Fruit fly (Drosophila melanogaster): ENCODE measurements around the gene t.

t gene

DNA sequence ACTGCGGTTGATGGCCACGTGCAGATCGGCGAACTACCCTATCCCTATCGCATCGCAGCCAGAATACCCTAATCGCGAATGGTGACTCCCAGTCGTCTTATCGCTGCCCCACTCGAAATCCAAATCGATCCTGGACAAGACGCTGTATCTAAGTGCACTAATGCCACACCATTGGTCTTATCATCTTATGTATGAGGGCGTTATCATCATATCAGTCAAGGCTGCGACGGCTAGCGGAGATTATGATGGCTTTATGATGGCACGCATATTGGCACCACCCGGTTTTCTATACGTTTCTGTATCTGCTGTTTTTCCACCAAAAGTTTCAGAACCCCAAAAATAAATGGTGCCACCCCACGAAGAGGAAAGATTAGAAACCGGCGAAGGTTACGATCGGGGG lies 22.8 kb downstream of the t start (continued):
- TF ChIP-seq CG14014 (GFP tag; IDR thresholded peaks at IDR 0.05) (no peak), Ptx1 (GFP tag; IDR thresholded peaks at IDR 0.05) (no peak), CG6689 (GFP tag; IDR thresholded peaks at IDR 0.05) (no peak), Myb (GFP tag; optimal IDR thresholded peaks at IDR 0.05) (no peak), gem (tag; optimal IDR thresholded peaks at IDR 0.05) (no peak), dan (GFP tag; IDR thresholded peaks at IDR 0.05) (no peak), mirr (GFP tag; optimal IDR thresholded peaks at IDR 0.05) (peak; percentile 67), CG17328 (GFP tag; IDR thresholded peaks at IDR 0.05) (no peak), sima (GFP tag; optimal IDR thresholded peaks at IDR 0.05) (no peak), slbo (GFP tag; IDR thresholded peaks at IDR 0.05) (no peak), CG17802 (tag; optimal IDR thresholded peaks at IDR 0.05) (no peak), lola (GFP tag; optimal IDR thresholded peaks at IDR 0.05) (no peak), sqz (GFP tag; optimal IDR thresholded peaks at IDR 0.05) (no peak), bab2 (GFP tag; optimal IDR thresholded peaks at IDR 0.05) (no peak), CG18476 (GFP tag; optimal IDR thresholded peaks at IDR 0.05) (no peak), zf30C (GFP tag; optimal IDR thresholded peaks at IDR 0.05) (no peak), sug (tag; optimal IDR thresholded peaks at IDR 0.05) (peak; percentile 99), Hmr (GFP tag; optimal IDR thresholded peaks at IDR 0.05) (no peak), Rfx (GFP tag; IDR thresholded peaks at IDR 0.05) (no peak), CG2712 (tag; optimal IDR thresholded peaks at IDR 0.05) (no peak), CG11696 (GFP tag; IDR thresholded peaks at IDR 0.05) (no peak), Lhr (GFP tag; optimal IDR thresholded peaks at IDR 0.05) (no peak), ftz-f1 (GFP tag; optimal IDR thresholded peaks at IDR 0.05) (peak; percentile 74), CG10147 (GFP tag; optimal IDR thresholded peaks at IDR 0.05) (no peak), exex (tag; optimal IDR thresholded peaks at IDR 0.05) (peak; percentile 72), Hey (tag; optimal IDR thresholded peaks at IDR 0.05) (peak; percentile 0)

DNA sequence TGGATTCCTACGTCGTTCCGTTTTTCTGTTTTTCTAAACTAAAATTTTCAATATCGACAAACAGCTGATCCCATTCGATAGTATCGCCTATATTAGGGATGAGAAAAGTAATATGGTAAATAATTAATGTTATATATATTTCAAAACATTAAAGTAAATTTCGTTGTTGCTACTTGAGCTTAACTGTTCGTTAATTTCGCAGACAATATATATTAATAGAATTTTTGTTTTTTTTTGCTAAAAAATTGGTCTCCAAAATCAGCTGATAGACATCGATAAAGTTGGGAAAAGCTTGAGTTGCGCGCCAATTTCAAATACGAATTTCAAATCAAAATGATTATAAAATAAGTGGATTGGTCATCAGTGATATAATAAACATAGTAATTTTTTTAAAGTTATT lies 26.7 kb downstream of the t start, which contains the start of gene CG12118:
TSS of gene CG12118 (minus strand) at position 53 of the 400 bp plus-strand sequence.
- TF ChIP-seq CG4730 (GFP tag; IDR thresholded peaks at IDR 0.05) (peak; percentile 59; the same call in 1 of the 2 replicates), ERR (GFP tag; optimal IDR thresholded peaks at IDR 0.05) (no peak), ap (GFP tag; IDR thresholded peaks at IDR 0.05) (peak; percentile 61; the same call in 1 of the 2 replicates), Poxn (GFP tag; IDR thresholded peaks at IDR 0.05) (peak; percentile 32; the same call in 1 of the 2 replicates), CHES-1-like (GFP tag; optimal IDR thresholded peaks at IDR 0.05) (peak; percentile 15), Dll (GFP tag; IDR thresholded peaks at IDR 0.05; ENCODE audit: partially characterized antibody) (peak; percentile 97), CG12219 (GFP tag; optimal IDR thresholded peaks at IDR 0.05) (no peak), CG17912 (GFP tag; optimal IDR thresholded peaks at IDR 0.05) (no peak), lbe (GFP tag; optimal IDR thresholded peaks at IDR 0.05) (peak; percentile 84), CG9727 (GFP tag; optimal IDR thresholded peaks at IDR 0.05) (peak; percentile 84), fd64A (GFP tag; optimal IDR thresholded peaks at IDR 0.05) (no peak), C15 (GFP tag; IDR thresholded peaks at IDR 0.05) (peak; percentile 61; the same call in 1 of the 3 replicates), CG12942 (GFP tag; optimal IDR thresholded peaks at IDR 0.05) (peak; percentile 81), ems (GFP tag; optimal IDR thresholded peaks at IDR 0.05) (peak; percentile 17), Fer2 (tag; optimal IDR thresholded peaks at IDR 0.05) (peak; percentile 55), CG32767 (GFP tag; IDR thresholded peaks at IDR 0.05) (peak; percentile 68; the same call in 1 of the 2 replicates), prd (optimal IDR thresholded peaks at IDR 0.05) (no peak), prd (GFP tag; IDR thresholded peaks at IDR 0.05) (peak; percentile 87), tap (tag; optimal IDR thresholded peaks at IDR 0.05) (peak; percentile 38), wdn (GFP tag; IDR thresholded peaks at IDR 0.05) (peak; percentile 88), CG3065 (GFP tag; optimal IDR thresholded peaks at IDR 0.05) (peak; percentile 59), fd3F (GFP tag; optimal IDR thresholded peaks at IDR 0.05) (peak; percentile 63), schlank (tag; optimal IDR thresholded peaks at IDR 0.05) (no peak), CG13624 (GFP tag; optimal IDR thresholded peaks at IDR 0.05) (peak; percentile 5), CG7271 (tag; optimal IDR thresholded peaks at IDR 0.05) (peak; percentile 3), CG6175 (GFP tag; IDR thresholded peaks at IDR 0.05) (0 out of 3 replicates have a peak, but pooled peaks have one; percentile 22), btn (GFP tag; optimal IDR thresholded peaks at IDR 0.05) (no peak)

All from whole organism, embryonic.